Fruit fly (Drosophila melanogaster): ENCODE data around the gene Sfp65A.
A peak's percentile ranks its signal among the peaks of the same experiment; 100 is the strongest.

Gene Sfp65A

DNA sequence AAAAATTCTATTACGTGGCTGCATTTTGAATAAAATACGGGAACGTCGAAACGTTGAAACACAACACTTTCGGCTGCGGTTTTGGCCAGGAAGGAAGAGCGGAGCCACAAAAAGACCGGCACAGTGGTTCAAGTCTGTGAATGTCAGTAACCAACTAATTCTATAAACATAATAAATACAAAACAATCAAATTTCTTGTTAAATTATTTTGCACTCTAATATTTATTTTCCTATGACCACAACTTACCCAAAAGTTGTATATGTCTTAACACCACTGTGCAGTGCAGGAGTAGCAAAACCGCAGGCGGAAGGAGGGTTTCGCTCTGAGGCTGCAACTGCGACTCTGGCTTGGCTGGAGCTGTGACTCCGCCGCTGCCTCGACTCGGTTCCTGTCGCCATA lies 13.6 kb downstream of the Sfp65A start:
- peak; percentile 69 for TF ChIP-seq brk (GFP tag; optimal IDR thresholded peaks at IDR 0.05)
- TF ChIP-seq jim (GFP tag; optimal IDR thresholded peaks at IDR 0.05), result no peak
- TF ChIP-seq psq (GFP tag; optimal IDR thresholded peaks at IDR 0.05), result peak; percentile 55
- TF ChIP-seq Jra (GFP tag; optimal IDR thresholded peaks at IDR 0.05), result peak; percentile 52
- TF ChIP-seq CG9705 (GFP tag; optimal IDR thresholded peaks at IDR 0.05), result peak; percentile 43
- TF ChIP-seq ey (GFP tag; optimal IDR thresholded peaks at IDR 0.05), result peak; percentile 73
- peak; percentile 68 for TF ChIP-seq HLH106 (tag; optimal IDR thresholded peaks at IDR 0.05)
- TF ChIP-seq Sp1 (GFP tag; optimal IDR thresholded peaks at IDR 0.05), result peak; percentile 65
- TF ChIP-seq sv (GFP tag; optimal IDR thresholded peaks at IDR 0.05), result no peak
- TF ChIP-seq pan (optimal IDR thresholded peaks at IDR 0.05), result no peak
- TF ChIP-seq N (GFP tag; optimal IDR thresholded peaks at IDR 0.05), result no peak
- TF ChIP-seq Rel (GFP tag; optimal IDR thresholded peaks at IDR 0.05), result peak; percentile 36
- no peak for TF ChIP-seq Rel (tag; optimal IDR thresholded peaks at IDR 0.05)
- TF ChIP-seq Abd-B (GFP tag; optimal IDR thresholded peaks at IDR 0.05), result no peak
- no peak for TF ChIP-seq Hr78 (GFP tag; optimal IDR thresholded peaks at IDR 0.05)
- TF ChIP-seq Dif (GFP tag; optimal IDR thresholded peaks at IDR 0.05; ENCODE audit: partially characterized antibody), result no peak
- peak; percentile 76 for TF ChIP-seq OdsH (GFP tag; optimal IDR thresholded peaks at IDR 0.05)
- peak; percentile 10 for TF ChIP-seq dsf (GFP tag; optimal IDR thresholded peaks at IDR 0.05; ENCODE audit: borderline replicate concordance)
- no peak for TF ChIP-seq dl (GFP tag; optimal IDR thresholded peaks at IDR 0.05; ENCODE audit: insufficient read depth in 1 of 2, partially characterized antibody in 2 of 2)
- TF ChIP-seq sage (GFP tag; optimal IDR thresholded peaks at IDR 0.05), result peak; percentile 67
- TF ChIP-seq dmrt93B (GFP tag; optimal IDR thresholded peaks at IDR 0.05), result peak; percentile 59
- TF ChIP-seq CG32264 (GFP tag; optimal IDR thresholded peaks at IDR 0.05), result peak; percentile 22
- TF ChIP-seq h (GFP tag; optimal IDR thresholded peaks at IDR 0.05), result peak; percentile 86
- TF ChIP-seq usp (GFP tag; optimal IDR thresholded peaks at IDR 0.05), result no peak
- no peak for TF ChIP-seq Hr83 (GFP tag; optimal IDR thresholded peaks at IDR 0.05; ENCODE audit: poor library complexity, severe bottlenecking)
- TF ChIP-seq Mio (GFP tag; optimal IDR thresholded peaks at IDR 0.05), result no peak
- TF ChIP-seq rgr (GFP tag; optimal IDR thresholded peaks at IDR 0.05), result peak; percentile 83
- TF ChIP-seq Dfd (GFP tag; optimal IDR thresholded peaks at IDR 0.05), result no peak
- no peak for TF ChIP-seq Myc (optimal IDR thresholded peaks at IDR 0.05)
- peak; percentile 50 for TF ChIP-seq tai (GFP tag; optimal IDR thresholded peaks at IDR 0.05)
- TF ChIP-seq foxo (GFP tag; optimal IDR thresholded peaks at IDR 0.05), result peak; percentile 30 to 85
- TF ChIP-seq Vsx2 (GFP tag; optimal IDR thresholded peaks at IDR 0.05; ENCODE audit: partially characterized antibody), result no peak
- peak; percentile 28 for TF ChIP-seq CrebA (GFP tag; optimal IDR thresholded peaks at IDR 0.05; ENCODE audit: borderline replicate concordance)
- peak; percentile 87 for TF ChIP-seq fru (GFP tag; optimal IDR thresholded peaks at IDR 0.05)
- no peak for TF ChIP-seq GATAd (GFP tag; optimal IDR thresholded peaks at IDR 0.05)
- TF ChIP-seq Hnf4 (GFP tag; optimal IDR thresholded peaks at IDR 0.05), result peak; percentile 75
- TF ChIP-seq woc (GFP tag; optimal IDR thresholded peaks at IDR 0.05), result peak; percentile 66
- peak; percentile 76 for TF ChIP-seq br (GFP tag; optimal IDR thresholded peaks at IDR 0.05)
- TF ChIP-seq lola (GFP tag; optimal IDR thresholded peaks at IDR 0.05), result no peak

DNA sequence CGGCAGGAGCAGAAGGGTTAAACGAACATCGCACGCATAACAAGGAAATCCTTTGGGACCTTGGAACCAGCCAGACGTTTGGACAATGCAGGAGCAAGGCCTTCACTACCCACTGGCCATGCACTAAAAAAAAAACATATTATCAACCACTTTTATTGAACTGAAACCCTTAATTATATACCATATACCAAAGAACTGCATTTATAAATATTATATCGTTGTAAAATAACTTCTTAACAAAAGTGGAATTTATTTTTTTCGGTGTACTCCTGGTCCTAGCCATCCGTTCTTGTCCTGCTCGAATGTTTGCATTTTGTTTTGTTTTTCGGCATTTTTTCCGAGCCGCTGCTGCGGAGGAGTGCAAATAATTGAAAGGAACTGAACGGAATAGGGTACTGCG lies 14.1 kb downstream of the Sfp65A start:
- TF ChIP-seq Myc (optimal IDR thresholded peaks at IDR 0.05), result no peak
- no peak for TF ChIP-seq woc (GFP tag; optimal IDR thresholded peaks at IDR 0.05)
- no peak for TF ChIP-seq tai (GFP tag; optimal IDR thresholded peaks at IDR 0.05)
- no peak for TF ChIP-seq usp (GFP tag; optimal IDR thresholded peaks at IDR 0.05)
- TF ChIP-seq psq (GFP tag; optimal IDR thresholded peaks at IDR 0.05), result peak; percentile 15
- TF ChIP-seq N (GFP tag; optimal IDR thresholded peaks at IDR 0.05), result no peak
- no peak for TF ChIP-seq Rel (GFP tag; optimal IDR thresholded peaks at IDR 0.05)
- TF ChIP-seq Rel (tag; optimal IDR thresholded peaks at IDR 0.05), result no peak
- no peak for TF ChIP-seq Hr78 (GFP tag; optimal IDR thresholded peaks at IDR 0.05)
- no peak for TF ChIP-seq Abd-B (GFP tag; optimal IDR thresholded peaks at IDR 0.05)
- peak; percentile 14 for TF ChIP-seq br (GFP tag; optimal IDR thresholded peaks at IDR 0.05)
- no peak for TF ChIP-seq Hr83 (GFP tag; optimal IDR thresholded peaks at IDR 0.05; ENCODE audit: poor library complexity, severe bottlenecking)
- TF ChIP-seq Mio (GFP tag; optimal IDR thresholded peaks at IDR 0.05), result no peak
- TF ChIP-seq sage (GFP tag; optimal IDR thresholded peaks at IDR 0.05), result peak; percentile 9
- TF ChIP-seq CrebA (GFP tag; optimal IDR thresholded peaks at IDR 0.05; ENCODE audit: borderline replicate concordance), result no peak
- TF ChIP-seq lola (GFP tag; optimal IDR thresholded peaks at IDR 0.05), result no peak
- TF ChIP-seq brk (GFP tag; optimal IDR thresholded peaks at IDR 0.05), result peak; percentile 50
- TF ChIP-seq CG9705 (GFP tag; optimal IDR thresholded peaks at IDR 0.05), result no peak
- no peak for TF ChIP-seq dl (GFP tag; optimal IDR thresholded peaks at IDR 0.05; ENCODE audit: insufficient read depth in 1 of 2, partially characterized antibody in 2 of 2)
- TF ChIP-seq foxo (GFP tag; optimal IDR thresholded peaks at IDR 0.05), result peak in 1 of 2 experiments; percentile 58
- TF ChIP-seq OdsH (GFP tag; optimal IDR thresholded peaks at IDR 0.05), result peak; percentile 62
- no peak for TF ChIP-seq Jra (GFP tag; optimal IDR thresholded peaks at IDR 0.05)
- TF ChIP-seq ey (GFP tag; optimal IDR thresholded peaks at IDR 0.05), result peak; percentile 36
- no peak for TF ChIP-seq CG32264 (GFP tag; optimal IDR thresholded peaks at IDR 0.05)
- TF ChIP-seq jim (GFP tag; optimal IDR thresholded peaks at IDR 0.05), result no peak
- no peak for TF ChIP-seq pan (optimal IDR thresholded peaks at IDR 0.05)
- TF ChIP-seq rgr (GFP tag; optimal IDR thresholded peaks at IDR 0.05), result peak; percentile 50
- peak; percentile 32 for TF ChIP-seq dmrt93B (GFP tag; optimal IDR thresholded peaks at IDR 0.05)
- no peak for TF ChIP-seq Vsx2 (GFP tag; optimal IDR thresholded peaks at IDR 0.05; ENCODE audit: partially characterized antibody)
- TF ChIP-seq Sp1 (GFP tag; optimal IDR thresholded peaks at IDR 0.05), result peak; percentile 59
- TF ChIP-seq sv (GFP tag; optimal IDR thresholded peaks at IDR 0.05), result no peak
- peak; percentile 65 for TF ChIP-seq HLH106 (tag; optimal IDR thresholded peaks at IDR 0.05)
- peak; percentile 56 for TF ChIP-seq h (GFP tag; optimal IDR thresholded peaks at IDR 0.05)
- no peak for TF ChIP-seq Dfd (GFP tag; optimal IDR thresholded peaks at IDR 0.05)
- TF ChIP-seq fru (GFP tag; optimal IDR thresholded peaks at IDR 0.05), result peak; percentile 53
- TF ChIP-seq Dif (GFP tag; optimal IDR thresholded peaks at IDR 0.05; ENCODE audit: partially characterized antibody), result no peak
- no peak for TF ChIP-seq dsf (GFP tag; optimal IDR thresholded peaks at IDR 0.05; ENCODE audit: borderline replicate concordance)
- no peak for TF ChIP-seq GATAd (GFP tag; optimal IDR thresholded peaks at IDR 0.05)
- TF ChIP-seq Hnf4 (GFP tag; optimal IDR thresholded peaks at IDR 0.05), result peak; percentile 4

Data from whole organism, wandering third instar larva.